Worm (Caenorhabditis elegans) whole organism, young adult: ENCODE measurements around the gene H40L08.8.
A peak's percentile ranks its signal among the peaks of the same experiment; 100 is the strongest.

Experiments used
- B0019.2 ChIP-seq: fragments of 200-800 bp; sonication (Bioruptor generic); conservative IDR thresholded peaks from 2 replicates; pipeline ENCODE4 v1.3.6; 2022; ENCODE audit warnings: missing genetic modification reagents, missing genetic modification characterization, missing compliant biosample characterization
- F37B4.10 ChIP-seq: fragments of 200-800 bp; sonication (Bioruptor generic); IDR thresholded peaks from 2 replicates; pipeline ENCODE4 v1.3.6; 2022; ENCODE audit warnings: missing genetic modification characterization, missing compliant biosample characterization
- F55B11.4 ChIP-seq: sonication (generic microtip); optimal IDR thresholded peaks from 2 replicates; lab custom pipeline; 2016; ENCODE audit warnings: missing compliant biosample characterization, missing genetic modification characterization, borderline replicate concordance; ENCODE audit not compliant: insufficient read depth
- T07F8.4 ChIP-seq: sonication (generic microtip); optimal IDR thresholded peaks from 2 replicates; lab custom pipeline; 2016; ENCODE audit warnings: mild to moderate bottlenecking, missing genetic modification characterization, moderate library complexity, missing compliant biosample characterization
- Y67H2A.10 ChIP-seq: fragments of 200-800 bp; sonication (Bioruptor generic); conservative IDR thresholded peaks from 2 replicates; pipeline ENCODE4 v1.3.6; 2022; ENCODE audit warnings: missing genetic modification reagents, missing genetic modification characterization, missing compliant biosample characterization
- athp-1 ChIP-seq: sonication (generic microtip); optimal IDR thresholded peaks from 2 replicates; lab custom pipeline; 2017; ENCODE audit warnings: mild to moderate bottlenecking, missing genetic modification characterization, missing compliant biosample characterization
- cebp-1 ChIP-seq, 2 experiments: fragments of 200-800 bp in 1 of 2; sonication (Bioruptor generic) in 1 of 2; sonication (generic microtip) in 1 of 2; IDR thresholded peaks in 1 of 2; optimal IDR thresholded peaks in 1 of 2; 2 replicates each; pipeline versions ENCODE4 v1.3.6 to Lab custom; 2017 to 2022; ENCODE audit warnings: missing compliant biosample characterization in 2 of 2, missing genetic modification characterization in 2 of 2, mild to moderate bottlenecking in 1 of 2, missing genetic modification reagents in 1 of 2, moderate library complexity in 1 of 2
- ceh-100 ChIP-seq: fragments of 200-800 bp; sonication (Bioruptor generic); IDR thresholded peaks from 2 replicates; pipeline ENCODE4 v1.3.6; 2022; ENCODE audit warnings: missing genetic modification reagents, missing genetic modification characterization, missing compliant biosample characterization
- ceh-40 ChIP-seq: fragments of 200-800 bp; sonication (Bioruptor generic); IDR thresholded peaks from 2 replicates; pipeline ENCODE4 v1.3.6; 2022; ENCODE audit warnings: missing genetic modification characterization, missing compliant biosample characterization
- chd-7 ChIP-seq: sonication (generic microtip); optimal IDR thresholded peaks from 2 replicates; lab custom pipeline; 2016; ENCODE audit warnings: mild to moderate bottlenecking, missing genetic modification characterization, moderate library complexity, missing compliant biosample characterization
- egl-44 ChIP-seq: fragments of 200-800 bp; sonication (Bioruptor generic); IDR thresholded peaks from 2 replicates; pipeline ENCODE4 v1.3.6; 2022; ENCODE audit warnings: missing genetic modification reagents, missing genetic modification characterization, missing compliant biosample characterization
- ets-4 ChIP-seq: fragments of 200-800 bp; sonication (Bioruptor generic); optimal IDR thresholded peaks from 2 replicates; lab custom pipeline; 2018; ENCODE audit warnings: mild to moderate bottlenecking, missing genetic modification characterization, missing compliant biosample characterization
- gei-17 ChIP-seq: fragments of 200-800 bp; sonication (Bioruptor generic); optimal IDR thresholded peaks from 2 replicates; lab custom pipeline; 2018; ENCODE audit warnings: mild to moderate bottlenecking, missing genetic modification characterization, missing compliant biosample characterization
- lag-1 ChIP-seq: fragments of 200-800 bp; sonication (Bioruptor generic); IDR thresholded peaks from 2 replicates; pipeline ENCODE4 v1.3.6; 2022; ENCODE audit warnings: missing genetic modification reagents, missing genetic modification characterization, missing compliant biosample characterization
- lin-40 ChIP-seq: sonication (generic microtip); optimal IDR thresholded peaks from 2 replicates; lab custom pipeline; 2016; ENCODE audit warnings: missing genetic modification characterization, mild to moderate bottlenecking, missing compliant biosample characterization, missing genotype, missing genetic modification reagents
- mcd-1 ChIP-seq: fragments of 200-800 bp; sonication (Bioruptor generic); IDR thresholded peaks from 2 replicates; pipeline ENCODE4 v1.3.6; 2022; ENCODE audit warnings: missing genetic modification reagents, missing genetic modification characterization, missing compliant biosample characterization
- mes-4 ChIP-seq: sonication (generic microtip); optimal IDR thresholded peaks from 2 replicates; lab custom pipeline; 2016; ENCODE audit warnings: missing genotype, missing genetic modification characterization, missing compliant biosample characterization
- nfya-1 ChIP-seq: sonication (generic microtip); optimal IDR thresholded peaks from 2 replicates; lab custom pipeline; 2017; ENCODE audit warnings: antibody characterized with exemption, missing compliant biosample characterization, missing genetic modification characterization, borderline replicate concordance; ENCODE audit not compliant: insufficient read depth
- pbrm-1 ChIP-seq: fragments of 200-800 bp; sonication (Bioruptor generic); IDR thresholded peaks from 2 replicates; pipeline ENCODE4 v1.3.6; 2022; ENCODE audit warnings: missing genetic modification reagents, missing genetic modification characterization, missing compliant biosample characterization
- snpc-4 ChIP-seq, 5 experiments: fragments of 150-350 bp in 1 of 5; sonication (generic microtip) in 4 of 5; optimal IDR thresholded peaks; 2 replicates each; lab custom pipeline; 2014 to 2018; ENCODE audit warnings: missing genetic modification characterization in 5 of 5, missing biosample characterization in 3 of 5, antibody characterized with exemption in 2 of 5, mild to moderate bottlenecking in 2 of 5, missing compliant biosample characterization in 2 of 5, missing genotype in 2 of 5, moderate library complexity in 2 of 5, missing genetic modification reagents in 1 of 5
- tbp1 ChIP-seq: fragments of 200-800 bp; sonication (Bioruptor generic); optimal IDR thresholded peaks from 2 replicates; lab custom pipeline; 2018; ENCODE audit warnings: mild to moderate bottlenecking, missing genetic modification characterization, missing compliant biosample characterization
- ztf-26 ChIP-seq: sonication (generic microtip); optimal IDR thresholded peaks from 2 replicates; lab custom pipeline; 2017; ENCODE audit warnings: missing genetic modification characterization, missing compliant biosample characterization
- ztf-28 ChIP-seq: fragments of 200-800 bp; sonication (Bioruptor generic); IDR thresholded peaks from 2 replicates; pipeline ENCODE4 v1.3.6; 2022; ENCODE audit warnings: missing genetic modification reagents, missing genetic modification characterization, missing compliant biosample characterization

The H40L08.8 gene

DNA sequence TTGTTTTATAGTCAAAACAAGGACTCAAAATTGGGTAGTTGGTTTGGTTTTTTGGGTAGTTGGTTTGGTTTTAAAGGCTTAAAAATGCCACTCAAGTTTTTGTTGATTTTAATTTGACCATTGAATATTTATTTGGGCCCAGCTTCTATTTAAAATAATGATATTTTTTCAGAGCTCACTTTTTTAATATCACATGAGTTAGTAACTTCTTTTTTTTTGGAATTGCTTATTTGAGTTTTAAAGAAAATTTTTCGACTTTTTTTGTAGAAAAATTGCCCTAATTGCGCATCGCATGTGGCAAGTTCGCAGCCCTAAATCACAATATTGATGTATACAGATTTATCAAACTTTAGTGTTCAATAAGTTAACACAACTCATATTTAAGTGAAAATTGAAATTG, 41.7 kb downstream of the H40L08.8 start:
- TF ChIP-seq Y67H2A.10 (GFP tag; lab: Robert Waterston, UW) (no peak), cebp-1 (GFP tag; IDR thresholded peaks at IDR 0.05; lab: Robert Waterston, UW) (no peak), cebp-1 (tag; optimal IDR thresholded peaks at IDR 0.05; lab: Kevin White, UChicago) (no peak), ztf-28 (no peak), nfya-1 (tag; lab: Kevin White, UChicago) (no peak), F37B4.10 (GFP tag; lab: Robert Waterston, UW) (no peak), egl-44 (GFP tag; lab: Robert Waterston, UW) (no peak), ceh-100 (GFP tag; lab: Robert Waterston, UW) (no peak), mes-4 (no peak)

DNA sequence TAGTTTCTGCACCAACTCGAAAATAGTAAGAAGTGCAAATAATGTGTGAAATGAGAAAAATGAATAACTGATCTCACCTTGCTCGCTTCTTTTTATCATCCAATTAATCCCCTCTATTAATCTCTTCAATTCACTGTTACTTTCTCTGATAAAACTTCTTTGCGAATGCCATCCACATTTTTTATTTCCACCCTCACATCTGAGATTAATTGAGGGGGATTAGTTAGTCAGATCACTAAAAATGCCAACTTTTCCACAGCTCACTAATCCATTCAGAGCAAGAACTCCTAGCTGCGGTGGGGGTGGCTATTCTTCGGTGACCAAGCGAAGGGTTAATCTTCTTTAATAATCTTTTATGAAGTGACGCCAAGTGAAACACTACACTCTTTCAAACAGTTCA, 42.6 kb downstream of the H40L08.8 start, which contains the start of gene dsc-1:
Gene dsc-1 (minus strand): TSS at position 46 of the 400 bp plus-strand sequence.
- TF ChIP-seq tbp1 (GFP tag; lab: Kevin White, UChicago) (no peak), lin-40 (tag; lab: Kevin White, UChicago) (no peak), T07F8.4 (tag; lab: Kevin White, UChicago) (no peak), ceh-40 (no peak), B0019.2 (GFP tag; lab: Robert Waterston, UW) (no peak), chd-7 (tag; lab: Kevin White, UChicago) (no peak), gei-17 (GFP tag; lab: Kevin White, UChicago) (no peak), F55B11.4 (tag; lab: Kevin White, UChicago) (no peak), ets-4 (GFP tag; lab: Kevin White, UChicago) (no peak), mcd-1 (GFP tag; lab: Robert Waterston, UW) (no peak), lag-1 (no peak), athp-1 (tag; lab: Kevin White, UChicago) (no peak), pbrm-1 (no peak)
- TF ChIP-seq, all 124 proteins: peak for 0

DNA sequence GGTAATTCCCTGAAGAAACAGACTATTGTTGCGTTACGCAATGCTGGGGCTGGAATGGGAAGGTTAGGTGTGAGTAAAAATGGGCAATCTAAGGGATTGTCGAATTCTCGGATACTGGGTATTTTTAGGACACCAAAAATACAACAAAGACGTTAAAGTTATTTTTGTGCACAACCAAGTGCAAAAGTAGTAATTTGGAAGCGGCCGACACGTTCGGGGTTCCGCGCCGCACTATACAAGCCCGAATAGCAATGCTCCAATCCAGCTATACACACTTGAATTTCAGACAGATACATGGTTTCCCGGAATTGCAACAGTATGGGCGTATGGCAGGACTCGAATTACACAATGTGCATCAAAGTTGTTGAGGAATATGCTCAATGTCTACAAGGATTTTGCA, 49.4 kb downstream of the H40L08.8 start:
- TF ChIP-seq ztf-26 (tag; lab: Kevin White, UChicago) (no peak), snpc-4 (GFP tag; optimal IDR thresholded peaks at IDR 0.05; lab: Kevin White, UChicago) (no peak), snpc-4 (tag; optimal IDR thresholded peaks at IDR 0.05; lab: Kevin White, UChicago) (peak in 2 of 4 experiments; percentile 54 to 75), egl-44 (GFP tag; lab: Robert Waterston, UW) (no peak), Y67H2A.10 (GFP tag; lab: Robert Waterston, UW) (no peak)
